Worm (Caenorhabditis elegans) whole organism, late embryonic: ENCODE results near the gene F55A11.1.

Source experiments
- C08G9.2 ChIP-seq: sonication (generic microtip); optimal IDR thresholded peaks from 2 replicates; lab custom pipeline; 2016; ENCODE audit warnings: mild to moderate bottlenecking, missing genetic modification characterization, moderate library complexity, missing compliant biosample characterization
- K09A11.1 ChIP-seq: sonication (generic microtip); optimal IDR thresholded peaks from 2 replicates; lab custom pipeline; 2017; ENCODE audit warnings: antibody characterized with exemption, mild to moderate bottlenecking, missing genetic modification characterization, missing compliant biosample characterization; ENCODE audit not compliant: insufficient read depth
- T23F11.4 ChIP-seq: fragments of 200-800 bp; sonication (Bioruptor generic); optimal IDR thresholded peaks from 2 replicates; lab custom pipeline; 2018; ENCODE audit warnings: mild to moderate bottlenecking, missing genetic modification characterization, missing compliant biosample characterization
- Y22D7AL.16 ChIP-seq: sonication (generic microtip); optimal IDR thresholded peaks from 2 replicates; lab custom pipeline; 2016; ENCODE audit warnings: missing genetic modification characterization, missing compliant biosample characterization
- ama-1 ChIP-seq: fragments of 150-350 bp; optimal IDR thresholded peaks from 2 replicates; lab custom pipeline; 2014
- ceh-18 ChIP-seq: sonication (generic microtip); optimal IDR thresholded peaks from 2 replicates; lab custom pipeline; 2016; ENCODE audit warnings: missing genetic modification characterization, missing compliant biosample characterization
- ceh-19 ChIP-seq: fragments of 200-800 bp; sonication (Bioruptor generic); optimal IDR thresholded peaks from 2 replicates; lab custom pipeline; 2018; ENCODE audit warnings: mild to moderate bottlenecking, missing genetic modification characterization, missing compliant biosample characterization
- ceh-22 ChIP-seq: sonication (generic microtip); optimal IDR thresholded peaks from 2 replicates; lab custom pipeline; 2017; ENCODE audit warnings: missing biosample characterization, missing genetic modification characterization
- ceh-34 ChIP-seq: sonication (generic microtip); optimal IDR thresholded peaks from 2 replicates; lab custom pipeline; 2016; ENCODE audit warnings: mild to moderate bottlenecking, missing genetic modification characterization, missing compliant biosample characterization
- ceh-45 ChIP-seq: fragments of 200-800 bp; sonication (Bioruptor generic); IDR thresholded peaks from 2 replicates; pipeline ENCODE4 v1.3.6; 2022; ENCODE audit warnings: missing genetic modification reagents, missing genetic modification characterization, missing compliant biosample characterization
- ceh-6 ChIP-seq: fragments of 200-800 bp; sonication (Bioruptor generic); optimal IDR thresholded peaks from 2 replicates; lab custom pipeline; 2018; ENCODE audit warnings: mild to moderate bottlenecking, missing genetic modification characterization, missing compliant biosample characterization
- ceh-9 ChIP-seq: sonication (generic microtip); optimal IDR thresholded peaks from 2 replicates; lab custom pipeline; 2016; ENCODE audit warnings: mild to moderate bottlenecking, missing genetic modification characterization, inconsistent platforms, missing compliant biosample characterization
- che-1 ChIP-seq: sonication (generic microtip); optimal IDR thresholded peaks from 2 replicates; lab custom pipeline; 2016; ENCODE audit warnings: mild to moderate bottlenecking, missing genetic modification characterization, missing compliant biosample characterization
- dmd-4 ChIP-seq: sonication (generic microtip); optimal IDR thresholded peaks from 2 replicates; lab custom pipeline; 2016; ENCODE audit warnings: borderline replicate concordance, missing genetic modification characterization, missing compliant biosample characterization
- elt-2 ChIP-seq: sonication (generic microtip); optimal IDR thresholded peaks from 2 replicates; lab custom pipeline; 2016; ENCODE audit warnings: missing genetic modification reagents, missing genetic modification characterization, missing compliant biosample characterization
- elt-4 ChIP-seq: sonication (generic microtip); optimal IDR thresholded peaks from 2 replicates; lab custom pipeline; 2016; ENCODE audit warnings: missing genetic modification characterization, missing compliant biosample characterization
- ets-4 ChIP-seq: sonication (generic microtip); optimal IDR thresholded peaks from 2 replicates; lab custom pipeline; 2016; ENCODE audit warnings: missing genetic modification characterization, missing compliant biosample characterization
- eyg-1 ChIP-seq: sonication (generic microtip); optimal IDR thresholded peaks from 2 replicates; lab custom pipeline; 2016; ENCODE audit warnings: missing genotype, missing genetic modification characterization, missing compliant biosample characterization
- fkh-6 ChIP-seq: sonication (generic microtip); optimal IDR thresholded peaks from 2 replicates; lab custom pipeline; 2016; ENCODE audit warnings: missing genetic modification characterization, missing compliant biosample characterization
- hlh-8 ChIP-seq: sonication (generic microtip); optimal IDR thresholded peaks from 2 replicates; lab custom pipeline; 2016; ENCODE audit warnings: missing genotype, missing genetic modification characterization, missing compliant biosample characterization
- lim-6 ChIP-seq: sonication (generic microtip); optimal IDR thresholded peaks from 2 replicates; lab custom pipeline; 2016; ENCODE audit warnings: missing genetic modification characterization, missing compliant biosample characterization
- lin-11 ChIP-seq: fragments of 200-800 bp; sonication (Bioruptor generic); optimal IDR thresholded peaks from 2 replicates; lab custom pipeline; 2018; ENCODE audit warnings: mild to moderate bottlenecking, missing genetic modification characterization, missing compliant biosample characterization
- mec-3 ChIP-seq: sonication (generic microtip); optimal IDR thresholded peaks from 2 replicates; lab custom pipeline; 2016; ENCODE audit warnings: borderline replicate concordance, missing genetic modification characterization, missing compliant biosample characterization
- nfya-1 ChIP-seq: sonication (generic microtip); optimal IDR thresholded peaks from 2 replicates; lab custom pipeline; 2017; ENCODE audit warnings: missing genetic modification characterization, mild to moderate bottlenecking, missing compliant biosample characterization, antibody characterized with exemption, moderate library complexity
- nhr-232 ChIP-seq: sonication (generic microtip); optimal IDR thresholded peaks from 2 replicates; lab custom pipeline; 2016; ENCODE audit warnings: missing genetic modification characterization, missing compliant biosample characterization
- npax-4 ChIP-seq: sonication (generic microtip); optimal IDR thresholded peaks from 2 replicates; lab custom pipeline; 2016; ENCODE audit warnings: missing genetic modification characterization, missing compliant biosample characterization
- pha-2 ChIP-seq: sonication (generic microtip); optimal IDR thresholded peaks from 2 replicates; lab custom pipeline; 2017; ENCODE audit warnings: mild to moderate bottlenecking, missing genetic modification characterization, missing compliant biosample characterization
- pha-4 ChIP-seq: fragments of 150-350 bp; optimal IDR thresholded peaks from 2 replicates; lab custom pipeline; 2018; ENCODE audit warnings: missing biosample characterization, missing genetic modification reagents, missing genetic modification characterization
- sox-4 ChIP-seq: sonication (generic microtip); optimal IDR thresholded peaks from 2 replicates; lab custom pipeline; 2017; ENCODE audit warnings: mild to moderate bottlenecking, missing genetic modification characterization, inconsistent platforms, missing compliant biosample characterization
- syd-9 ChIP-seq: sonication (generic microtip); optimal IDR thresholded peaks from 2 replicates; lab custom pipeline; 2016; ENCODE audit warnings: mild to moderate bottlenecking, missing genetic modification characterization, moderate library complexity, missing compliant biosample characterization
- unc-3 ChIP-seq, 2 experiments: fragments of 200-800 bp in 1 of 2; sonication (Bioruptor generic) in 1 of 2; sonication (generic microtip) in 1 of 2; conservative IDR thresholded peaks in 1 of 2; optimal IDR thresholded peaks in 1 of 2; 2 replicates each; pipeline versions ENCODE4 v1.3.6 to Lab custom; 2016 to 2022; ENCODE audit warnings: missing compliant biosample characterization in 2 of 2, missing genetic modification characterization in 2 of 2, missing genetic modification reagents in 1 of 2
- unc-42 ChIP-seq: sonication (generic microtip); optimal IDR thresholded peaks from 2 replicates; lab custom pipeline; 2016; ENCODE audit warnings: missing genotype, missing genetic modification characterization, missing compliant biosample characterization
- unc-55 ChIP-seq: sonication (generic microtip); optimal IDR thresholded peaks from 2 replicates; lab custom pipeline; 2017; ENCODE audit warnings: missing biosample characterization, missing genetic modification reagents, missing genetic modification characterization
- zip-5 ChIP-seq: sonication (generic microtip); optimal IDR thresholded peaks from 2 replicates; lab custom pipeline; 2016; ENCODE audit warnings: missing genetic modification characterization, missing compliant biosample characterization

Gene F55A11.1

DNA sequence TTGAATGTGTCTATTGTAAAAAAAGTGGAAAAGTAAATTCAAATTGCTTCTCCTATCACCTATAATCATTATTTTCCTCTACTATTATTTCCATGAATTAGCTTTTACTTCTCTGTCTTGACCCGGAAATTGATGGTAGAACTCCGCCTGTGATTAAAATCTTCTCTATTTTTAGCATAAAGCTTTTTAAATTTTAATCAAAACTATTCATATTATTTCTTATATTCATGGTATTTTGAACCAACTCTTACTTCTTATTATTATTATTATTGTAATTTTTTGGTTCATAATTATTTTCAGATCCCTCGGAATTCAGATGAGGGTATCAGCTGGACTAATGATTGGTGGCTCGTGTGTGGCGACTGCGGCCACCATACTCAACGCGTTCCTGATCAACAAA, 2.8 kb upstream of the F55A11.1 start, which contains the start of gene sel-11:
Gene sel-11 (plus strand): TSS at position 301 of the 400 bp plus-strand sequence.
- TF ChIP-seq nhr-232 (tag; lab: Kevin White, UChicago) (no peak), C08G9.2 (tag; lab: Kevin White, UChicago) (no peak), ets-4 (tag; lab: Kevin White, UChicago) (no peak), pha-4 (tag; lab: Kevin White, UChicago) (no peak), hlh-8 (no peak), unc-55 (GFP tag; lab: Kevin White, UChicago) (no peak)

DNA sequence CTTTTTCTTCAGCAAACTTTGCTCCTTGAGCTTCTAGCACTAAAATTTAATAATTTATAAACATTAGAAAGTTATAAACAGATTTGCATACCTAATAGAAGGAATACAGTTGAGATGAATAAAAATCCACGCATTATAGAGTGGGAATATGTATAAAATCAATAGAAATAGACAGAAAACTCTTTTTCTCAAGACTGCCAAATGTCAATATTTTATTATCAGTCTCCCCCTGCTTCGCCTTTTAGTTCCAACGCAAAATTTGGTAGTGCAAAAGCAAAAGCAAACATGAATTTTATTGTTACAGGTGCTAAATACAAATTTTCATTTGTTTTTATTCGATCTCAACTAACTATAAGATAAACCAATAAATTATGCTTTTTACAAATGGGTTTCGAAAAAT, 1.3 kb downstream of the F55A11.1 start, which contains the start of gene T04F3.4:
Gene T04F3.4 (minus strand): TSS at position 187 of the 400 bp plus-strand sequence.
- TF ChIP-seq npax-4 (tag; lab: Kevin White, UChicago), result no peak
- no peak for TF ChIP-seq nfya-1 (tag; lab: Kevin White, UChicago)
- no peak for TF ChIP-seq syd-9 (tag; lab: Kevin White, UChicago)
- no peak for TF ChIP-seq unc-42 (tag; lab: Kevin White, UChicago)
- TF ChIP-seq pha-4 (tag; lab: Kevin White, UChicago), result no peak
- TF ChIP-seq lim-6, result no peak
- TF ChIP-seq dmd-4 (tag; lab: Kevin White, UChicago), result no peak
- no peak for TF ChIP-seq mec-3 (tag; lab: Kevin White, UChicago)
- TF ChIP-seq ceh-34 (tag; lab: Kevin White, UChicago), result no peak
- TF ChIP-seq Y22D7AL.16 (tag; lab: Kevin White, UChicago), result no peak
- no peak for TF ChIP-seq elt-2 (tag; lab: Kevin White, UChicago)
- TF ChIP-seq elt-4 (tag; lab: Kevin White, UChicago), result no peak
- no peak for TF ChIP-seq sox-4 (tag; lab: Kevin White, UChicago)
- no peak for TF ChIP-seq T23F11.4 (GFP tag; lab: Kevin White, UChicago)

DNA sequence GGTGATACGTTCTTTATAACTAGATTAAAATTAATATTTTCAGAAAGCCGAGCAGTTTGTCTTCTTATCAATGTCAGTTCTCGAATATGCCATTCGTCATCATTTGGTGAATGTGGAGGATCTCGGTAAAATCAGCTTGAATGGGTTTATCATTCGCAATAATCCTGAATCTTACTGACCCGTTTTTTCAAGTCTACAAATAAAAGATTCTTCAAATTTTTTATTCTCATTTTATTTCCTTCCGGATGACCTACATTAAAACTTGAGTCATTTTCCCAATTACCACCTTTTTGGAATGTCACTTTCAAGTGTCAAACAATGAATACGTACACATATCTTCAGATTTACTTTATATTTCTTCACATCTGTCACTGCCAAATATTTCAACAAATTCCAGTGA, 3.8 kb downstream of the F55A11.1 start, which contains the start of gene T04F3.5:
Gene T04F3.5 (plus strand): TSS at position 301 of the 400 bp plus-strand sequence.
- TF ChIP-seq eyg-1 (tag; lab: Kevin White, UChicago), result no peak
- no peak for TF ChIP-seq zip-5 (tag; lab: Kevin White, UChicago)
- TF ChIP-seq K09A11.1 (tag; lab: Kevin White, UChicago), result no peak
- no peak for TF ChIP-seq npax-4 (tag; lab: Kevin White, UChicago)
- TF ChIP-seq pha-2 (tag; lab: Kevin White, UChicago), result no peak
- TF ChIP-seq ama-1 (lab: Kevin White, UChicago), result no peak
- no peak for TF ChIP-seq lin-11 (tag; lab: Kevin White, UChicago)
- no peak for TF ChIP-seq ceh-22 (tag; lab: Kevin White, UChicago)
- TF ChIP-seq C08G9.2 (tag; lab: Kevin White, UChicago), result no peak
- TF ChIP-seq ceh-9 (tag; lab: Kevin White, UChicago), result no peak
- TF ChIP-seq nhr-232 (tag; lab: Kevin White, UChicago), result no peak
- TF ChIP-seq ceh-45 (GFP tag; lab: Robert Waterston, UW), result no peak
- TF ChIP-seq unc-3 (GFP tag; conservative IDR thresholded peaks at IDR 0.05; lab: Robert Waterston, UW), result no peak
- no peak for TF ChIP-seq unc-3 (tag; optimal IDR thresholded peaks at IDR 0.05; lab: Kevin White, UChicago)
- no peak for TF ChIP-seq ceh-19
- TF ChIP-seq che-1 (tag; lab: Kevin White, UChicago), result no peak
- TF ChIP-seq ceh-18 (tag; lab: Kevin White, UChicago), result no peak
- no peak for TF ChIP-seq ceh-6
- TF ChIP-seq lim-6, result no peak
- TF ChIP-seq unc-42 (tag; lab: Kevin White, UChicago), result no peak
- TF ChIP-seq, all 69 proteins: peak for 0

DNA sequence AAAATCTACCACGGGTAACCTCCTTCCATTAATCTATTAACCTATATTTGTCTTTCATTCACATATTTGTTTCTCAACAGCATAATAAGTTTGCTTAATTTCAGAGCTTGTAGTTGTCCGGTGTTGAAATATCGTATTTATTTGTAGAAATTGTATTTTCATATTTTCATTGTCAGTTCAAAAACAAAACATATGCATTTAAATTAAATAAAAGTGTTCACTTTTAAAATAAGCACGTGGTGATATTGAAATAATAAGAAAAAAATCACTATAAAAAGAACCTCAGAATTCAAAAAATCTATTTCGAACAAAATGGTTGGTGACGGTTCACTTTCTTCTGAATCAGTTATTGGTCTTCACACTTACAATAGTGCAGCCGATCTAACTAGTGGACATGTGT, 5.5 kb downstream of the F55A11.1 start, which contains the start of gene T04F3.3:
Gene T04F3.3 (plus strand): TSS at position 301 of the 400 bp plus-strand sequence.
- no peak for TF ChIP-seq fkh-6 (tag; lab: Kevin White, UChicago)
- no peak for TF ChIP-seq zip-5 (tag; lab: Kevin White, UChicago)
